Fruit fly (Drosophila melanogaster): ENCODE results near the gene CG5958.

DNA sequence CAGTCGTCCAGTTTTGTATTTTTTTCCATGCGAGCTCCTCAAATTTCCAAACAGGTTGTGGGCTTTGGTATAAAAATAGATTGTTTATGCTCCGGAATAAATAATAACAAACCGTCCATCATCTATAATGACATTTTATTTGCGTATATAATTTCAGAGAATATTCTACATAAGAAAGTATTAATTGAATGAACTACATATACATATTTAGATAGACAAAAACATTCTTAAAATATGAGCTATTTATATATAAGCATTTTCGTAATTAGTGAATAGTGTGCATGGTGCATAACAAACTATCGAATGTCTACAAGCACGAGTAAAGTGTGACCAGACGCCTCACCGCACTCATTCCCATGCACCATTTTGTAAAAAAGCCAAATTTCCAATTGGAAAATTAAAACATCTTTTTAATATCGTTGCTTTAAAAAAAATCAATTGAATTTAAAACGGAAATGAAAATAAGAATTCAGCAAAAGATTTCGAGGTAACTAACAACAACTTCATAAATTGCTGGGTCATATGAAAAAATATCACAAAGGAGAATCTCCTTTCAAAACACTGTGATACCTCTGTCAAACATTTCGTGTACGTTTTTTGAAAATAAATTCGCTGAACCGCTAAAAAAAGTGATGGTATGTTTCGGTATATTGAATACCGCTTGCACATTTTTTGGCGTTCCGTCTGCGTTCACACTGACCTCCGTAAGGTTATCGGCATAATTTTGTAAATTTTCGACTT is 6.8 kb downstream of the CG5958 start, which contains the start of gene muc:
- TF ChIP-seq Hr96 (GFP tag; optimal IDR thresholded peaks at IDR 0.05): peak; percentile 8
- TF ChIP-seq ovo (GFP tag; optimal IDR thresholded peaks at IDR 0.05): peak; percentile 10
- TF ChIP-seq CG33017 (tag; optimal IDR thresholded peaks at IDR 0.05): peak; percentile 54
- peak; percentile 30 for TF ChIP-seq CG5204 (GFP tag; optimal IDR thresholded peaks at IDR 0.05)
- no peak for TF ChIP-seq Mnt (GFP tag; optimal IDR thresholded peaks at IDR 0.05)
- peak; percentile 13 for TF ChIP-seq bab1 (GFP tag; optimal IDR thresholded peaks at IDR 0.05)
- no peak for TF ChIP-seq kay (GFP tag; ENCODE audit: borderline replicate concordance)
- TF ChIP-seq tj (GFP tag; optimal IDR thresholded peaks at IDR 0.05): peak; percentile 23
- TF ChIP-seq CG7045 (GFP tag; optimal IDR thresholded peaks at IDR 0.05): no peak
- TF ChIP-seq cnc (optimal IDR thresholded peaks at IDR 0.05): no peak
- TF ChIP-seq Crg-1 (GFP tag; optimal IDR thresholded peaks at IDR 0.05): no peak
- TF ChIP-seq CG14711 (tag; optimal IDR thresholded peaks at IDR 0.05): peak; percentile 57
